Fruit fly (Drosophila melanogaster) Kc167 (cell line): ENCODE results near the gene Snx3.

ENCODE experiments used
- Sin3A ChIP-seq: fragments of >200 bp; optimal IDR thresholded peaks from 2 replicates; lab custom pipeline; 2018; ENCODE audit warnings: missing external identifiers
- h ChIP-seq: fragments of >200 bp; optimal IDR thresholded peaks from 3 replicates; lab custom pipeline; 2018; ENCODE audit warnings: missing external identifiers
- insv ChIP-seq: fragments of >200 bp; optimal IDR thresholded peaks from 3 replicates; lab custom pipeline; 2018; ENCODE audit warnings: missing external identifiers
- psq ChIP-seq: fragments of >200 bp; optimal IDR thresholded peaks from 2 replicates; lab custom pipeline; 2017; ENCODE audit warnings: missing external identifiers

- no peak for TF ChIP-seq h (lab: Kevin White, UChicago)
- no peak for TF ChIP-seq insv (lab: Kevin White, UChicago)
- TF ChIP-seq Sin3A (lab: Kevin White, UChicago), result no peak
- no peak for TF ChIP-seq psq
Measured at dm6 chr3R:12636240-12636639, 8.4 kb downstream of the Snx3 start, which contains the start of gene CG11600.
